Worm (Caenorhabditis elegans) whole organism, L3 larva: ENCODE data around the gene lgc-24.

Experiments
- lin-39 ChIP-seq: fragments of 150-350 bp; optimal IDR thresholded peaks from 2 replicates; lab custom pipeline; 2018; ENCODE audit warnings: missing biosample characterization, missing genetic modification reagents, missing genetic modification characterization
- nhr-77 ChIP-seq: fragments of 150-350 bp; optimal IDR thresholded peaks from 2 replicates; lab custom pipeline; 2014; ENCODE audit warnings: missing biosample characterization, missing genetic modification characterization

DNA sequence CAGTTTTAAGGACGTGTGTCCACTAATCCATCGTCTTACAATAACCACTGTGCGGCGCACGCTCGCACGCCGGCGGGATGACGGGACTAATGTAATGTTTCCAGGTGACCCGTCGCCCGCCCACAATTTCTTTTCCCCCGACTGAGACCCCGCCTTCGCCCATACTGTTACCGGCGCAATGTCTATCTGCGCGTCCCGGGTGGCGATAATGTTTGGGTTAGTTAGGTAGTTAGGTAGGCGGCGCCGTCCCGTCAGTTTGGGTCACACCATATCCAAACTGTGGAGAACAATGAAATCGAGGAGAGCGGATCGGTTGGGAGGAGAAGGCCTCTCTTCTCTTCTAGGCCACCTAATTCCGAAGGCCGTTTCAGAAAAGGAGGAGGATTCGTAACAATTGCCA lies 17.9 kb downstream of the lgc-24 start:
- TF ChIP-seq nhr-77 (tag; lab: Kevin White, UChicago) = no peak
- no peak for TF ChIP-seq lin-39 (tag; lab: Kevin White, UChicago)
